Worm (Caenorhabditis elegans) whole organism, L4 larva: ENCODE results near the gene dnj-5.

Experiments
- F10B5.3 ChIP-seq: sonication (generic microtip); optimal IDR thresholded peaks from 2 replicates; lab custom pipeline; 2016; ENCODE audit warnings: mild to moderate bottlenecking, missing genetic modification characterization, missing compliant biosample characterization
- F37D6.2 ChIP-seq: sonication (generic microtip); optimal IDR thresholded peaks from 2 replicates; lab custom pipeline; 2016; ENCODE audit warnings: mild to moderate bottlenecking, missing genetic modification characterization, missing compliant biosample characterization
- F49E8.2 ChIP-seq: sonication (generic microtip); optimal IDR thresholded peaks from 2 replicates; lab custom pipeline; 2016; ENCODE audit warnings: missing compliant biosample characterization, mild to moderate bottlenecking, missing genetic modification characterization, borderline replicate concordance
- T20F7.1 ChIP-seq: fragments of 200-800 bp; sonication (Bioruptor generic); optimal IDR thresholded peaks from 2 replicates; lab custom pipeline; 2018; ENCODE audit warnings: mild to moderate bottlenecking, missing genetic modification characterization, missing compliant biosample characterization
- T26A8.4 ChIP-seq: fragments of 200-800 bp; sonication (Bioruptor generic); IDR thresholded peaks from 2 replicates; pipeline ENCODE4 v1.3.6; 2022; ENCODE audit warnings: missing genetic modification characterization, missing compliant biosample characterization
- Y105C5A.15 ChIP-seq: fragments of 200-800 bp; sonication (Bioruptor generic); IDR thresholded peaks from 2 replicates; pipeline ENCODE4 v1.3.6; 2022; ENCODE audit warnings: missing genetic modification characterization, missing compliant biosample characterization
- Y5F2A.4 ChIP-seq: fragments of 200-800 bp; sonication (Bioruptor generic); optimal IDR thresholded peaks from 2 replicates; lab custom pipeline; 2018; ENCODE audit warnings: mild to moderate bottlenecking, missing genetic modification characterization, missing compliant biosample characterization
- ZK337.2 ChIP-seq: fragments of 200-800 bp; sonication (Bioruptor generic); IDR thresholded peaks from 2 replicates; pipeline ENCODE4 v1.3.6; 2022; ENCODE audit warnings: missing genetic modification reagents, missing genetic modification characterization, missing compliant biosample characterization
- ama-1 ChIP-seq: fragments of 150-350 bp; optimal IDR thresholded peaks from 2 replicates; lab custom pipeline; 2014; ENCODE audit warnings: inconsistent platforms, mixed read lengths
- ceh-28 ChIP-seq: fragments of 150-350 bp; optimal IDR thresholded peaks from 2 replicates; lab custom pipeline; 2014; ENCODE audit warnings: missing biosample characterization, missing genetic modification reagents, missing genetic modification characterization
- ceh-62 ChIP-seq: sonication (generic microtip); optimal IDR thresholded peaks from 2 replicates; lab custom pipeline; 2017; ENCODE audit warnings: missing biosample characterization, missing genetic modification characterization
- cey-2 ChIP-seq: sonication (generic microtip); optimal IDR thresholded peaks from 3 replicates; lab custom pipeline; 2017; ENCODE audit warnings: missing genetic modification characterization, mild to moderate bottlenecking, missing compliant biosample characterization, antibody characterized with exemption, borderline replicate concordance; ENCODE audit not compliant: insufficient read depth
- dmd-8 ChIP-seq: fragments of 200-800 bp; sonication (Bioruptor generic); IDR thresholded peaks from 2 replicates; pipeline ENCODE4 v1.3.6; 2022; ENCODE audit warnings: missing genetic modification characterization, missing compliant biosample characterization
- dmd-9 ChIP-seq: fragments of 200-800 bp; sonication (Bioruptor generic); IDR thresholded peaks from 2 replicates; pipeline ENCODE4 v1.3.6; 2022; ENCODE audit warnings: missing genetic modification reagents, missing genetic modification characterization, missing compliant biosample characterization
- dpl-1 ChIP-seq: fragments of 150-350 bp; optimal IDR thresholded peaks from 2 replicates; lab custom pipeline; 2014; ENCODE audit warnings: missing biosample characterization, missing genetic modification reagents, missing genetic modification characterization
- dve-1 ChIP-seq: sonication (generic microtip); optimal IDR thresholded peaks from 2 replicates; lab custom pipeline; 2017; ENCODE audit warnings: antibody characterized with exemption, mild to moderate bottlenecking, missing genetic modification characterization, missing compliant biosample characterization; ENCODE audit not compliant: insufficient read depth
- egl-43 ChIP-seq: fragments of 200-800 bp; sonication (Bioruptor generic); IDR thresholded peaks from 2 replicates; pipeline ENCODE4 v1.3.6; 2022; ENCODE audit warnings: missing genetic modification reagents, missing genetic modification characterization, missing compliant biosample characterization
- hlh-11 ChIP-seq: fragments of 200-800 bp; sonication (Bioruptor generic); optimal IDR thresholded peaks from 2 replicates; lab custom pipeline; 2018; ENCODE audit warnings: mild to moderate bottlenecking, missing genetic modification characterization, missing compliant biosample characterization
- hmg-1.1 ChIP-seq: fragments of 200-800 bp; sonication (Bioruptor generic); IDR thresholded peaks from 2 replicates; pipeline ENCODE4 v1.3.6; 2022; ENCODE audit warnings: missing genetic modification reagents, missing genetic modification characterization, missing compliant biosample characterization
- lim-7 ChIP-seq: fragments of 200-800 bp; sonication (Bioruptor generic); IDR thresholded peaks from 2 replicates; pipeline ENCODE4 v1.3.6; 2022; ENCODE audit warnings: missing genetic modification characterization, missing compliant biosample characterization
- lin-29 ChIP-seq: fragments of 200-800 bp; sonication (Bioruptor generic); IDR thresholded peaks from 2 replicates; pipeline ENCODE4 v1.3.6; 2022; ENCODE audit warnings: missing genetic modification reagents, missing genetic modification characterization, missing compliant biosample characterization
- lir-3 ChIP-seq: sonication (generic microtip); optimal IDR thresholded peaks from 2 replicates; lab custom pipeline; 2016; ENCODE audit warnings: mild to moderate bottlenecking, missing genetic modification characterization, missing compliant biosample characterization
- madf-9 ChIP-seq: fragments of 200-800 bp; sonication (Bioruptor generic); conservative IDR thresholded peaks from 2 replicates; pipeline ENCODE4 v1.3.6; 2022; ENCODE audit warnings: missing genetic modification reagents, missing genetic modification characterization, missing compliant biosample characterization
- mep-1 ChIP-seq: fragments of 150-350 bp; sonication (generic microtip); optimal IDR thresholded peaks from 3 replicates; lab custom pipeline; 2014; ENCODE audit warnings: missing biosample characterization, missing genetic modification characterization
- mes-2 ChIP-seq: sonication (generic microtip); optimal IDR thresholded peaks from 2 replicates; lab custom pipeline; 2016; ENCODE audit warnings: missing genotype, mild to moderate bottlenecking, missing genetic modification characterization, missing compliant biosample characterization; ENCODE audit not compliant: poor library complexity, severe bottlenecking
- mxl-2 ChIP-seq: fragments of 200-800 bp; sonication (Bioruptor generic); conservative IDR thresholded peaks from 2 replicates; pipeline ENCODE4 v1.3.6; 2022; ENCODE audit warnings: missing genetic modification reagents, missing genetic modification characterization, missing compliant biosample characterization
- nhr-111 ChIP-seq: fragments of 200-800 bp; sonication (Bioruptor generic); optimal IDR thresholded peaks from 2 replicates; lab custom pipeline; 2018; ENCODE audit warnings: mild to moderate bottlenecking, missing genetic modification characterization, missing compliant biosample characterization
- nhr-25 ChIP-seq: sonication (generic microtip); optimal IDR thresholded peaks from 2 replicates; lab custom pipeline; 2017; ENCODE audit warnings: missing genetic modification characterization, mild to moderate bottlenecking, missing compliant biosample characterization, antibody characterized with exemption, moderate library complexity, borderline replicate concordance; ENCODE audit not compliant: insufficient read depth
- nhr-28 ChIP-seq: fragments of 150-350 bp; optimal IDR thresholded peaks from 2 replicates; lab custom pipeline; 2014; ENCODE audit warnings: missing biosample characterization, missing genetic modification characterization
- nhr-6 ChIP-seq: fragments of 150-350 bp; optimal IDR thresholded peaks from 2 replicates; lab custom pipeline; 2014; ENCODE audit warnings: missing biosample characterization, missing genetic modification characterization
- nhr-77 ChIP-seq: fragments of 150-350 bp; optimal IDR thresholded peaks from 2 replicates; lab custom pipeline; 2014; ENCODE audit warnings: missing biosample characterization, missing genetic modification characterization
- pha-4 ChIP-seq, 2 experiments: fragments of 150-350 bp in 1 of 2; fragments of 200-800 bp in 1 of 2; sonication (Bioruptor generic) in 1 of 2; IDR thresholded peaks in 1 of 2; optimal IDR thresholded peaks in 1 of 2; 2 replicates each; pipeline versions ENCODE4 v1.3.6 to Lab custom; 2014 to 2022; ENCODE audit warnings: missing genetic modification characterization in 2 of 2, missing genetic modification reagents in 2 of 2, missing biosample characterization in 1 of 2, missing compliant biosample characterization in 1 of 2
- php-3 ChIP-seq: fragments of 200-800 bp; sonication (Bioruptor generic); IDR thresholded peaks from 2 replicates; pipeline ENCODE4 v1.3.6; 2022; ENCODE audit warnings: missing genetic modification reagents, missing genetic modification characterization, missing compliant biosample characterization
- pqm-1 ChIP-seq: sonication (generic microtip); optimal IDR thresholded peaks from 2 replicates; lab custom pipeline; 2017; ENCODE audit warnings: missing biosample characterization, missing genetic modification characterization
- rbr-2 ChIP-seq: sonication (generic microtip); optimal IDR thresholded peaks from 2 replicates; lab custom pipeline; 2016; ENCODE audit warnings: missing genotype, missing genetic modification characterization, missing compliant biosample characterization
- saeg-2 ChIP-seq: fragments of 200-800 bp; sonication (Bioruptor generic); IDR thresholded peaks from 2 replicates; pipeline ENCODE4 v1.3.6; 2022; ENCODE audit warnings: missing genetic modification reagents, missing genetic modification characterization, missing compliant biosample characterization
- set-16 ChIP-seq: fragments of 200-800 bp; sonication (Bioruptor generic); IDR thresholded peaks from 2 replicates; pipeline ENCODE4 v1.3.6; 2022; ENCODE audit warnings: missing genetic modification reagents, missing genetic modification characterization, missing compliant biosample characterization
- snpc-1.2 ChIP-seq: fragments of 200-800 bp; sonication (Bioruptor generic); IDR thresholded peaks from 2 replicates; pipeline ENCODE4 v1.3.6; 2022; ENCODE audit warnings: missing genetic modification reagents, missing genetic modification characterization, missing compliant biosample characterization
- spr-1 ChIP-seq: sonication (generic microtip); optimal IDR thresholded peaks from 2 replicates; lab custom pipeline; 2016; ENCODE audit warnings: mild to moderate bottlenecking, missing genetic modification characterization, missing compliant biosample characterization
- spr-3 ChIP-seq: fragments of 200-800 bp; sonication (Bioruptor generic); optimal IDR thresholded peaks from 2 replicates; lab custom pipeline; 2018; ENCODE audit warnings: mild to moderate bottlenecking, missing genetic modification characterization, missing compliant biosample characterization
- tra-1 ChIP-seq: fragments of 200-800 bp; sonication (Bioruptor generic); IDR thresholded peaks from 2 replicates; pipeline ENCODE4 v1.3.6; 2022; ENCODE audit warnings: missing genetic modification reagents, missing genetic modification characterization, missing compliant biosample characterization
- unc-130 ChIP-seq: sonication (generic microtip); optimal IDR thresholded peaks from 2 replicates; lab custom pipeline; 2016; ENCODE audit warnings: missing genetic modification reagents, missing genetic modification characterization, missing compliant biosample characterization
- unc-62 ChIP-seq, 3 experiments: fragments of 150-350 bp in 1 of 3; sonication (generic microtip); optimal IDR thresholded peaks in 2 of 3; peaks in 1 of 3; 1 replicate in 1 of 3; 2 replicates in 2 of 3; lab custom pipeline; 2014 to 2017; ENCODE audit warnings: missing biosample characterization in 3 of 3, missing genetic modification characterization in 3 of 3, missing genetic modification reagents in 3 of 3, missing genotype in 1 of 3
- vab-7 ChIP-seq: fragments of 200-800 bp; sonication (Bioruptor generic); IDR thresholded peaks from 2 replicates; pipeline ENCODE4 v1.3.6; 2022; ENCODE audit warnings: missing genetic modification reagents, missing genetic modification characterization, missing compliant biosample characterization
- zag-1 ChIP-seq: fragments of 150-350 bp; optimal IDR thresholded peaks from 2 replicates; lab custom pipeline; 2014; ENCODE audit warnings: missing biosample characterization, missing genetic modification characterization
- zfp-3 ChIP-seq: fragments of 200-800 bp; sonication (Bioruptor generic); conservative IDR thresholded peaks from 2 replicates; pipeline ENCODE4 v1.3.6; 2022; ENCODE audit warnings: missing genetic modification reagents, missing genetic modification characterization, missing compliant biosample characterization
- ztf-7 ChIP-seq: fragments of 150-350 bp; optimal IDR thresholded peaks from 2 replicates; lab custom pipeline; 2014; ENCODE audit warnings: missing biosample characterization, missing genetic modification characterization

dnj-5 gene

DNA sequence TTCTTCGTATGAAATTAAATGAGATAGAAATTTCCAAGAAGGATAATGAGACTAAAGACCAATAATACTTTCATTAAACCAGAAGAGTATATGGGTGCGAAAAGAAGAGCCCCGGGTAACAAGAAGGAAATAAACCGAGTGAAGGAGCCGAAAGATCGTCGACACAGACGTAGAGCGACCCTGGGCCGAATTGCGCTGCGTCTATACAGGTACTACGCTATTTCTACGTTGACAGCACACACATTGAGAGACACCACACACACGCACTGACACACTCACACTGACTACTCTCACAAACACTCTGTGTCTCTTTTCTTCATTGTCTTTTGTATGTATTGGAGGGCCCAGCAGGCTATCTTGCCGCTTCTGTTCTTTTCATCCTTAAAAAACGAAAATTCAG, 734 bp upstream of the dnj-5 start (continued):
- TF ChIP-seq lin-29 = no peak
- TF ChIP-seq ztf-7 (tag; lab: Kevin White, UChicago) = peak; percentile 10
- no peak for TF ChIP-seq vab-7 (GFP tag; lab: Robert Waterston, UW)
- peak; percentile 24 for TF ChIP-seq dve-1 (tag; lab: Kevin White, UChicago)
- TF ChIP-seq zfp-3 = no peak
- TF ChIP-seq F37D6.2 = no peak
- no peak for TF ChIP-seq tra-1
- no peak for TF ChIP-seq ZK337.2 (GFP tag; lab: Robert Waterston, UW)
- peak; percentile 17 for TF ChIP-seq rbr-2 (tag; lab: Kevin White, UChicago)
- TF ChIP-seq nhr-6 (tag; lab: Kevin White, UChicago) = peak; percentile 2
- no peak for TF ChIP-seq T26A8.4 (GFP tag; lab: Robert Waterston, UW)
- TF ChIP-seq, all 104 proteins: peak for 22

DNA sequence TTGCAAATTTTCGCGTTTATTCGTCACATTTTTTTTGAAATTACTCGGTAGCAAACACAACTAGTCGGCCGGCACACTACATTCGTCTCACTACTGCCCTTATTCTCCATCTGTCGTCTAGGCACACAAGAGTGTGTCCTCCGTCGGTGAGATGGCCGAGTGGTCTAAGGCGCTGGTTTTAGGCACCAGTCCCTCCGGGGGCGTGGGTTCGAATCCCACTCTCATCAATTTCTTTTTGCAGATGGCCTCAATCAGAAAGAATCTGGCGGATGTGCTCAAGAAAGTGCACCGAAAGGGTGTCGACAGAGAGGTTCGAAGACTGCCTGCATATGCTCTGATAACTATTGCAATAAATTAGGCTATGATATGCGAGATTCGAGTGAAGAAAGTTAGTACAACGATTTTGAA, 5.0 kb downstream of the dnj-5 start:
- no peak for TF ChIP-seq zag-1 (tag; lab: Kevin White, UChicago)
- peak; percentile 73 for TF ChIP-seq snpc-1.2
- TF ChIP-seq ama-1 (lab: Kevin White, UChicago) = peak; percentile 64
- TF ChIP-seq Y5F2A.4 (GFP tag; lab: Kevin White, UChicago) = peak; percentile 14
- TF ChIP-seq php-3 (GFP tag; lab: Robert Waterston, UW) = peak; percentile 60
- TF ChIP-seq lir-3 = peak; percentile 11
- peak; percentile 85 for TF ChIP-seq lim-7
- TF ChIP-seq spr-3 (GFP tag; lab: Kevin White, UChicago) = peak; percentile 52
- TF ChIP-seq spr-1 (tag; lab: Kevin White, UChicago) = peak; percentile 62
- no peak for TF ChIP-seq T20F7.1 (GFP tag; lab: Kevin White, UChicago)
- TF ChIP-seq mes-2 = peak; percentile 78
- TF ChIP-seq vab-7 (GFP tag; lab: Robert Waterston, UW) = peak; percentile 81
- TF ChIP-seq unc-62 (GFP tag; optimal IDR thresholded peaks at IDR 0.05 in 1 of 2; lab: Kevin White, UChicago) = peak in 1 of 2 experiments; percentile 1
- no peak for TF ChIP-seq unc-62 (tag; optimal IDR thresholded peaks at IDR 0.05; lab: Kevin White, UChicago)
- TF ChIP-seq mep-1 = peak; percentile 80
- TF ChIP-seq egl-43 (GFP tag; lab: Robert Waterston, UW) = peak; percentile 94
- TF ChIP-seq hlh-11 = peak; percentile 71
- TF ChIP-seq dpl-1 (GFP tag; lab: Kevin White, UChicago) = peak; percentile 18
- peak; percentile 43 for TF ChIP-seq unc-130 (GFP tag; lab: Kevin White, UChicago)
- TF ChIP-seq pqm-1 (tag; lab: Kevin White, UChicago) = no peak
- TF ChIP-seq dmd-9 = 0 out of 2 replicates have a peak, but pooled peaks have one; percentile 21
- TF ChIP-seq cey-2 (tag; lab: Kevin White, UChicago) = no peak
- peak; percentile 68 for TF ChIP-seq nhr-28 (tag; lab: Kevin White, UChicago)
- peak; percentile 81 for TF ChIP-seq dmd-8 (GFP tag; lab: Robert Waterston, UW)
- TF ChIP-seq nhr-6 (tag; lab: Kevin White, UChicago) = peak; percentile 16
- peak; percentile 89 for TF ChIP-seq hmg-1.1 (GFP tag; lab: Robert Waterston, UW)
- peak; percentile 73 for TF ChIP-seq Y105C5A.15
- TF ChIP-seq nhr-25 = peak; percentile 75
- TF ChIP-seq set-16 (GFP tag; lab: Robert Waterston, UW) = peak; percentile 65
- 0 out of 2 replicates have a peak, but pooled peaks have one; percentile 28 for TF ChIP-seq saeg-2
- TF ChIP-seq ceh-62 (tag; lab: Kevin White, UChicago) = no peak
- peak; percentile 65 for TF ChIP-seq T26A8.4 (GFP tag; lab: Robert Waterston, UW)
- no peak for TF ChIP-seq ceh-28 (tag; lab: Kevin White, UChicago)
- peak; percentile 69 for TF ChIP-seq pha-4 (GFP tag; IDR thresholded peaks at IDR 0.05; lab: Robert Waterston, UW)
- no peak for TF ChIP-seq pha-4 (tag; optimal IDR thresholded peaks at IDR 0.05; lab: Kevin White, UChicago)
- TF ChIP-seq madf-9 = peak; percentile 70
- TF ChIP-seq F10B5.3 (tag; lab: Kevin White, UChicago) = no peak
- TF ChIP-seq nhr-77 (tag; lab: Kevin White, UChicago) = peak; percentile 56
- 0 out of 2 replicates have a peak, but pooled peaks have one; percentile 4 for TF ChIP-seq mxl-2 (GFP tag; lab: Robert Waterston, UW)
- TF ChIP-seq nhr-111 = peak; percentile 52
- TF ChIP-seq F49E8.2 (tag; lab: Kevin White, UChicago) = peak; percentile 38
